Worm (Caenorhabditis elegans) whole organism, young adult: ENCODE results near the gene phf-15.

Source experiments
- F10E7.11 ChIP-seq: sonication (generic microtip); optimal IDR thresholded peaks from 2 replicates; lab custom pipeline; 2017; ENCODE audit warnings: mild to moderate bottlenecking, missing genetic modification characterization, moderate library complexity, missing compliant biosample characterization
- F39B2.1 ChIP-seq: fragments of 200-800 bp; sonication (Bioruptor generic); IDR thresholded peaks from 2 replicates; pipeline ENCODE4 v1.3.6; 2022; ENCODE audit warnings: missing genetic modification reagents, missing genetic modification characterization, missing compliant biosample characterization
- ZK185.1 ChIP-seq: sonication (generic microtip); optimal IDR thresholded peaks from 2 replicates; lab custom pipeline; 2016; ENCODE audit warnings: mild to moderate bottlenecking, missing genetic modification characterization, missing compliant biosample characterization; ENCODE audit not compliant: poor library complexity, severe bottlenecking
- him-1 ChIP-seq: sonication (generic microtip); optimal IDR thresholded peaks from 2 replicates; lab custom pipeline; 2016; ENCODE audit warnings: missing genotype, missing genetic modification reagents, missing genetic modification characterization, missing compliant biosample characterization
- lir-1 ChIP-seq: fragments of 200-800 bp; sonication (Bioruptor generic); conservative IDR thresholded peaks from 2 replicates; pipeline ENCODE4 v1.3.6; 2022; ENCODE audit warnings: missing genetic modification reagents, missing genetic modification characterization, missing compliant biosample characterization
- lsl-1 ChIP-seq: fragments of 200-800 bp; sonication (Bioruptor generic); optimal IDR thresholded peaks from 2 replicates; lab custom pipeline; 2018; ENCODE audit warnings: mild to moderate bottlenecking, missing genetic modification characterization, moderate library complexity, missing compliant biosample characterization
- nfyb-1 ChIP-seq: fragments of 200-800 bp; sonication (Bioruptor generic); IDR thresholded peaks from 2 replicates; pipeline ENCODE4 v1.3.6; 2022; ENCODE audit warnings: missing genetic modification reagents, missing genetic modification characterization, missing compliant biosample characterization
- pha-4 ChIP-seq: fragments of 150-350 bp; sonication (generic microtip); optimal IDR thresholded peaks from 2 replicates; lab custom pipeline; 2014; ENCODE audit warnings: missing biosample characterization, missing genetic modification reagents, missing genetic modification characterization
- snpc-1.3 ChIP-seq: sonication (generic microtip); optimal IDR thresholded peaks from 2 replicates; lab custom pipeline; 2017; ENCODE audit warnings: missing genetic modification characterization, mild to moderate bottlenecking, missing compliant biosample characterization, antibody characterized with exemption, moderate library complexity, missing genotype, missing genetic modification reagents; ENCODE audit not compliant: insufficient read depth
- unc-130 ChIP-seq: sonication (generic microtip); optimal IDR thresholded peaks from 2 replicates; lab custom pipeline; 2016; ENCODE audit warnings: missing genetic modification reagents, missing genetic modification characterization, missing compliant biosample characterization
- unc-62 ChIP-seq: fragments of 150-350 bp; optimal IDR thresholded peaks from 2 replicates; lab custom pipeline; 2014; ENCODE audit warnings: missing biosample characterization, missing genetic modification reagents, missing genetic modification characterization
- ztf-3 ChIP-seq: fragments of 200-800 bp; sonication (Bioruptor generic); optimal IDR thresholded peaks from 2 replicates; lab custom pipeline; 2018; ENCODE audit warnings: mild to moderate bottlenecking, missing genetic modification characterization, missing compliant biosample characterization

DNA sequence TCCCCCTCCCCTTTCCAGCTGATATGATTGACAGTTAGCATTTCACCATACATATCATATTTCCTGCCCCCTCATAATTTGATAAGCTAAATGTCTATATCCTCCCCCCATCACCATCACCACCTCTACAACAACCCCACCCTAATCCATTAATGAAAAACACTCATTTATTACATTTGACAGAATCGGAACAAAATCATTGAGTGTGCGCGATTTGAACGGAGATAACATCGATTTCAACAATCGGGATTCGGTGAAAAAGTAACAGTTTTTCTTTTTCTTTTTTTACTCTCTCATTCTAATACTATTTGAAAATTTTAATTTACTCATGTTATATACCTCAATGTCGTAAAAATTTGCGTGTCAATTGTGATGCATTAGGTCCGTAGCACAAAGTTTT, 23.2 kb downstream of the phf-15 start:
- TF ChIP-seq nfyb-1 (GFP tag; lab: Robert Waterston, UW) (no peak), pha-4 (tag; lab: Kevin White, UChicago) (no peak), him-1 (tag; lab: Kevin White, UChicago) (no peak), F10E7.11 (tag; lab: Kevin White, UChicago) (no peak), F39B2.1 (no peak), ZK185.1 (tag; lab: Kevin White, UChicago) (no peak), ztf-3 (GFP tag; lab: Kevin White, UChicago) (no peak), unc-62 (GFP tag; lab: Kevin White, UChicago) (no peak), unc-130 (GFP tag; lab: Kevin White, UChicago) (no peak), lir-1 (no peak), snpc-1.3 (tag; lab: Kevin White, UChicago) (no peak), lsl-1 (GFP tag; lab: Kevin White, UChicago) (no peak)
